Worm (Caenorhabditis elegans) whole organism, early embryonic: ENCODE results near the gene cyp-33C1.

Experiments
- ama-1 ChIP-seq: fragments of 150-350 bp; optimal IDR thresholded peaks from 2 replicates; lab custom pipeline; 2014
- sea-1 ChIP-seq: fragments of 200-800 bp; sonication (Bioruptor generic); conservative IDR thresholded peaks from 2 replicates; pipeline ENCODE4 v1.3.6; 2022; ENCODE audit warnings: missing genetic modification characterization, missing compliant biosample characterization
- tbx-11 ChIP-seq: fragments of 200-800 bp; sonication (Bioruptor generic); IDR thresholded peaks from 2 replicates; pipeline ENCODE4 v1.3.6; 2022; ENCODE audit warnings: missing genetic modification characterization, missing compliant biosample characterization
- tbx-37 ChIP-seq: fragments of 200-800 bp; sonication (Bioruptor generic); conservative IDR thresholded peaks from 2 replicates; pipeline ENCODE4 v1.3.6; 2022; ENCODE audit warnings: missing genetic modification reagents, missing genetic modification characterization, missing compliant biosample characterization

DNA sequence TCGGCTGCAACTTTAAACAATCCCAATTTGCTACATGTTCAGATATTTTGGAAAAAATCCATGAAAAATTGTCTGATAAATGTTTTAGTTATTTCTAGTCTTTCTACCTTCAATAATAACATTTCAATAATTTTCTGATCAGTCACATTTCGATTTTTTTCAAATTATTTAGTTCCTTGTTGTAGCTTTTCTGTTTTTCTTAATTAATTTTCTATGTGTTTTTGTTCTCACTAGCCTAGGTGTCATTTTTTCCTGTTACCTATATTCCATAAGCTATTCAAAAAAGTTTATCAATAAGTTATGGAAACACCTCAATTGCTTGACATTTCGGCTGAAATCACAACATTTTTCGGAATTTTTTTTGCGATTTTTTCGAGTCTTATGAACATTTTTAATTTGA, 26.0 kb upstream of the cyp-33C1 start, which contains the start of gene srbc-23:
- TF ChIP-seq tbx-37 (GFP tag; lab: Robert Waterston, UW) (no peak), sea-1 (GFP tag; lab: Robert Waterston, UW) (no peak), ama-1 (lab: Kevin White, UChicago) (no peak), tbx-11 (GFP tag; lab: Robert Waterston, UW) (no peak)
